Worm (Caenorhabditis elegans) whole organism, midembryonic: ENCODE results near the gene Y116A8C.24.

Source experiments
- T22C8.4 ChIP-seq: fragments of 200-800 bp; sonication (Bioruptor generic); IDR thresholded peaks from 2 replicates; pipeline ENCODE4 v1.3.6; 2022; ENCODE audit warnings: missing genetic modification characterization, missing compliant biosample characterization
- cog-1 ChIP-seq: sonication (generic microtip); optimal IDR thresholded peaks from 2 replicates; lab custom pipeline; 2016; ENCODE audit warnings: missing genetic modification characterization, missing compliant biosample characterization
- flt-1 ChIP-seq: fragments of 200-800 bp; sonication (Bioruptor generic); IDR thresholded peaks from 2 replicates; pipeline ENCODE4 v1.3.6; 2022; ENCODE audit warnings: missing genetic modification characterization, missing compliant biosample characterization
- klf-2 ChIP-seq: fragments of 200-800 bp; sonication (Bioruptor generic); conservative IDR thresholded peaks from 2 replicates; pipeline ENCODE4 v1.3.6; 2022; ENCODE audit warnings: missing genetic modification reagents, missing genetic modification characterization, missing compliant biosample characterization
- med-1 ChIP-seq: sonication (generic microtip); optimal IDR thresholded peaks from 2 replicates; lab custom pipeline; 2017; ENCODE audit warnings: missing genetic modification characterization, mild to moderate bottlenecking, missing compliant biosample characterization, antibody characterized with exemption, missing genetic modification reagents; ENCODE audit not compliant: insufficient read depth
- ref-1 ChIP-seq: fragments of 200-800 bp; sonication (Bioruptor generic); conservative IDR thresholded peaks from 2 replicates; pipeline ENCODE4 v1.3.6; 2022; ENCODE audit warnings: missing genetic modification reagents, missing genetic modification characterization, missing compliant biosample characterization
- tab-1 ChIP-seq: fragments of 200-800 bp; sonication (Bioruptor generic); IDR thresholded peaks from 2 replicates; pipeline ENCODE4 v1.3.6; 2022; ENCODE audit warnings: missing genetic modification characterization, missing compliant biosample characterization
- ztf-23 ChIP-seq: fragments of 200-800 bp; sonication (Bioruptor generic); IDR thresholded peaks from 2 replicates; pipeline ENCODE4 v1.3.6; 2022; ENCODE audit warnings: missing genetic modification reagents, missing genetic modification characterization, missing compliant biosample characterization
- ztf-29 ChIP-seq: fragments of 200-800 bp; sonication (Bioruptor generic); IDR thresholded peaks from 2 replicates; pipeline ENCODE4 v1.3.6; 2022; ENCODE audit warnings: missing genetic modification reagents, missing genetic modification characterization, missing compliant biosample characterization

Gene Y116A8C.24

DNA sequence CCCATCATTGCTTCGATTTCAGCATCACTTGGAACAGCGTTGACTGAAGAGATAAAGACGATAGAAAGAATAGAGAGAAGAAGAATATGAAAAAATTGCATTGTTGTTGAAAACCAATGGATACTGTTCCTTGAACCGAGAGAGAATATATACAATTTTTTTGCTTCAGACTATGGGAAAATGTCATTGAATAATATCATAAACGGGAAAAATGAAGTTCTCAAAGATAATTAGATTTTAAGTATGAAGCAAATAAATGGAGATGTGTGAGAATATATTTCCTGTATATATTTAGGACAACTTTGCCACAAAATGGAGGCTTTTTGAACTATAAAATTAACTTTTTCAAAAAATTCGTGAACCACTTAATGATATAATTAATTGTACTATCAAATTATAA, 12.7 kb downstream of the Y116A8C.24 start, which contains the start of gene Y116A8C.44:
TSS of gene Y116A8C.44 (minus strand) at position 101 of the 400 bp plus-strand sequence.
- TF ChIP-seq ztf-23 (no peak), tab-1 (GFP tag; lab: Robert Waterston, UW) (no peak), ztf-29 (GFP tag; lab: Robert Waterston, UW) (no peak)

DNA sequence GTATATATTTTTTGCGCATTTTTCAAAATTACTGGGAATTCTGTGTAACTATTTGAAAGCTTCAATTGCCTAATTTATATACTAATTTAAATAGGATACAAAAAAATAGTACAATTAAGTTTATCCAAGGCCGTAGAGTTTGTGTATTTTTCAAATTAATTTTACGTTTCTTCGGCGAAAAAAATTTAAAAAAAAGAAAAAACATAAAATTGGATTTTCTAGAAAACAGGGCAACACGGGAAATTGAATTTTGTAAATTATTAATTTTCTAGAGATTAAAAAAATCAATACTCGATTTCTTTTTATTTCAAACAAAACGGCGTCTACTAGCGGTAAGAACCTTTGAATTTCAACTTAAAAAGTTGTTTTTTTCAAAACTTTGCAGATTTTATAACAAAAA, 17.4 kb downstream of the Y116A8C.24 start, which contains the start of gene Y116A8C.23:
TSS of gene Y116A8C.23 (plus strand) at position 301 of the 400 bp plus-strand sequence.
- no peak for TF ChIP-seq flt-1
- TF ChIP-seq T22C8.4 (GFP tag; lab: Robert Waterston, UW): no peak
- TF ChIP-seq ztf-29 (GFP tag; lab: Robert Waterston, UW): no peak
- TF ChIP-seq tab-1 (GFP tag; lab: Robert Waterston, UW): no peak
- TF ChIP-seq ref-1 (GFP tag; lab: Robert Waterston, UW): no peak
- no peak for TF ChIP-seq ztf-23
- no peak for TF ChIP-seq med-1 (GFP tag; lab: Kevin White, UChicago)
- no peak for TF ChIP-seq klf-2 (GFP tag; lab: Robert Waterston, UW)
- no peak for TF ChIP-seq cog-1 (tag; lab: Kevin White, UChicago)

DNA sequence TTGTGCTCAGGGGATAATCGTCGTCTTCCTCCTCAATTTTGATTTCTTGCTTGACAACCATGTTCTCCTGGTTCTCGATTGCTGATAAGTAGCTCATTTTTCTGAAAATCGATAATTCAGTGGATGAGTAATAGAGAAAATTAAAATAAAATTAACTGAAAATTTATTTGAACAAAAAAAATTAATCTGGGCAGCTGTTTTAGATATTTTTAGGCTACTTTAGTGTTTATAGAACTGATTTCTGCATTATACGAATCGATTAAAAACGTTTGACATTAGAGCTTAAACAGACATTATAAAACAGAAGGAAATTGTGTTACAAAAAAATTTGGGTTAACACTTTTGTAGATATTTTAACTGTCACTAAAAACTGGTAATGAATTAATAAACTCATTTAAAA, 22.4 kb downstream of the Y116A8C.24 start, which contains the start of gene athp-3:
TSS of gene athp-3 (minus strand) at position 101 of the 400 bp plus-strand sequence.
- no peak for TF ChIP-seq flt-1
- no peak for TF ChIP-seq ref-1 (GFP tag; lab: Robert Waterston, UW)
- TF ChIP-seq ztf-23: no peak
- TF ChIP-seq ztf-29 (GFP tag; lab: Robert Waterston, UW): no peak
- no peak for TF ChIP-seq tab-1 (GFP tag; lab: Robert Waterston, UW)
- no peak for TF ChIP-seq cog-1 (tag; lab: Kevin White, UChicago)
- TF ChIP-seq T22C8.4 (GFP tag; lab: Robert Waterston, UW): no peak
- TF ChIP-seq med-1 (GFP tag; lab: Kevin White, UChicago): no peak
- no peak for TF ChIP-seq klf-2 (GFP tag; lab: Robert Waterston, UW)

DNA sequence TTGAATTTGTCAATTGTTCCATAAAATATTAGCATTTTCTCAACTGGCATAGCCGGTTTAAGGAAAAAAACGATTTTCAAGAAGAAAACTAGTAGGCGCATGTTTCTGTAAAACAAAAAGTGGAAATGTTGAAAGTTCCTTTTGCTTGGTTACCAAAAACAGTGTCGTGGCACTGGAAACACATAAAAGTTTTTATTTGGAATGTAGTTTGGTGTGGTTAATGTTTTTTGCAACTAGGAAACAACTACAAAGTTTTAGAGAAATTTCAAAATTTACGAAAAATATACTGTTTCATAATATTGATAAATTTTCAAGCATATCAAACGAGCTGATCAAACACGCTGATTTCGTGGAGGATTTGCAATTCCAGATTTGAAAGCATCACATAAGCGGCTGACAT, 25.0 kb downstream of the Y116A8C.24 start, which contains the start of gene clec-195:
TSS of gene clec-195 (minus strand) at position 101 of the 400 bp plus-strand sequence.
- TF ChIP-seq med-1 (GFP tag; lab: Kevin White, UChicago) (no peak), ref-1 (GFP tag; lab: Robert Waterston, UW) (no peak), ztf-29 (GFP tag; lab: Robert Waterston, UW) (no peak), T22C8.4 (GFP tag; lab: Robert Waterston, UW) (no peak), klf-2 (GFP tag; lab: Robert Waterston, UW) (no peak)

DNA sequence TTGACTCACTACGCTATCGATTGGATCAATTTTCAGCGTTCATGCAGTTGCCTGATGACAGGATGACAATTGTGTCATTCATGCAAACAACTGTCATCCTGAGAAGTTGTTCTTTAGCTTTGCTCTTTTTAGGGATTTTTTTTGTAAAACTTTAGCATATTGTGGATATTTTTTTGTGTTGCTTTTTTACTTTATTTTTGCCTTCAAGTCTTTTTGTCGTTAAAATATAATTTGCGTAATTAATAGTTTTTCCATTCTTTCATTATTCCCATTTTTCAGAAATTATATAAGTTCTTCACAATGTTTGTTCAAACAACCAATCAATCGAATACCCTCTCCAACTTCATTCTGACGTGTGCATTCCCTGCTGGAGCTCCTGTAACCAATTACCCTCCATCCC, 30.1 kb downstream of the Y116A8C.24 start, which contains the start of gene Y116A8C.20:
TSS of gene Y116A8C.20 (plus strand) at position 301 of the 400 bp plus-strand sequence.
- no peak for TF ChIP-seq ztf-29 (GFP tag; lab: Robert Waterston, UW)
- TF ChIP-seq tab-1 (GFP tag; lab: Robert Waterston, UW): no peak
- TF ChIP-seq ztf-23: no peak
- TF ChIP-seq flt-1: no peak
- TF ChIP-seq cog-1 (tag; lab: Kevin White, UChicago): no peak
- no peak for TF ChIP-seq ref-1 (GFP tag; lab: Robert Waterston, UW)
- no peak for TF ChIP-seq med-1 (GFP tag; lab: Kevin White, UChicago)
- TF ChIP-seq T22C8.4 (GFP tag; lab: Robert Waterston, UW): no peak
- no peak for TF ChIP-seq klf-2 (GFP tag; lab: Robert Waterston, UW)

DNA sequence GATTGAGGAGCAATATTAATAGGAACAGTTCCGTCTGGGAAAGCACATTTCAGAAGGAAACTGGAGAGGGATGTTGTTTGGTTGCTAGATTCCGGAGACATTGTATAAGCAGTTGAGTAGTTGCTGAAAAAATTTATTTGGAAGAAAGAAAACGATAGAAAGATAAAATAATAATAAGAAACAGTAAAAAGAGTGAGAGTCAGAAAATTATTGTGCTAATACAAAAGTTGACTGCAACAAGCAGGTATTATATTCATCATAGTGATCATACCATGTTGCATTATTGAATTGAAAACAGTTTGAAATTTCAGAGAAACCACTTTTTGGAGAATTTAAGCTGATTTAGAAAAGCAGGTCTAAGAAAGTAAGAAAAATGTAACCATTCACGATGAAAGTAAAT, 31.1 kb downstream of the Y116A8C.24 start, which contains the start of gene Y116A8C.19:
TSS of gene Y116A8C.19 (minus strand) at position 101 of the 400 bp plus-strand sequence.
- TF ChIP-seq cog-1 (tag; lab: Kevin White, UChicago) (no peak), klf-2 (GFP tag; lab: Robert Waterston, UW) (no peak), ztf-23 (no peak), ref-1 (GFP tag; lab: Robert Waterston, UW) (no peak), flt-1 (no peak), ztf-29 (GFP tag; lab: Robert Waterston, UW) (no peak), T22C8.4 (GFP tag; lab: Robert Waterston, UW) (no peak), med-1 (GFP tag; lab: Kevin White, UChicago) (no peak), tab-1 (GFP tag; lab: Robert Waterston, UW) (no peak)

DNA sequence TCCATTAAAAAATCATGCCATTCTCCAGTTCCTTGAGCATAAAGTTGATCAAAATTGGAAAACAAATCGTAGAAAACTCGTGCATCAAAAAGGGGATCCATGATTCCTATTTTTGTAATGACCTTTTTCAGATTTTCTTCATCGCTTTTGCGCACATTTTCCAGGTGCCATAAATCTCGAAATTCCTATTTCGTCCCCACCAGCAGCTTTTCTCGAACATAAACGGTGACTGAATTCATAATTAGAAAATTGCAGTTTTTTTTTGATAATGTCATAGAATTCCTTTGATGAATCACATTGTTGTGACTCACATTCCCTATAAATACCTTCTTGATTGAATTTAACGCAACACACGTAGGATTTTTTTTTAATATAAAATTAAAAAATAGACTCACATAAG, 40.2 kb downstream of the Y116A8C.24 start, which contains the start of gene nhr-229:
TSS of gene nhr-229 (minus strand) at position 101 of the 400 bp plus-strand sequence.
- TF ChIP-seq ztf-23: no peak
- TF ChIP-seq klf-2 (GFP tag; lab: Robert Waterston, UW): no peak

DNA sequence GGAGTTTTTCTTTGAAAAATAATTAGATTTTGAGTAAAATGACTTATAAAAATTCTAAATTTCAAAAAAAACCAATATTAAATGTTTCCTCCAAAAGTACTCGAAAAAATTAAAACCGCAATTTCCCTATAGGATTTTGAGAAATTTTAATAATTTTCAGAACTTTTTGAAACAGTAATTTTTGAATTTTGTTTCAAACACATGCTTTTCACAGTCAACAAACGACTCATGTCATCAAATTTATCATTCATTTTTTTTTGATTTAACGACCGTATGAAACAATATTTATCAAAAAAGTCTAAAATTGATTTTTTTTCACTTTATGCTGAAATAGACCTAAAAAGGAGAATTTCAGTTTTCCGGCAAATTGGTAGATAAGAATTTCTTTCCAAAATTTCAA, 44.1 kb downstream of the Y116A8C.24 start:
- TF ChIP-seq med-1 (GFP tag; lab: Kevin White, UChicago): no peak
- no peak for TF ChIP-seq tab-1 (GFP tag; lab: Robert Waterston, UW)
- no peak for TF ChIP-seq ref-1 (GFP tag; lab: Robert Waterston, UW)
- no peak for TF ChIP-seq klf-2 (GFP tag; lab: Robert Waterston, UW)
- TF ChIP-seq ztf-29 (GFP tag; lab: Robert Waterston, UW): no peak
- no peak for TF ChIP-seq flt-1
- TF ChIP-seq cog-1 (tag; lab: Kevin White, UChicago): no peak
- TF ChIP-seq T22C8.4 (GFP tag; lab: Robert Waterston, UW): no peak
- TF ChIP-seq ztf-23: no peak

DNA sequence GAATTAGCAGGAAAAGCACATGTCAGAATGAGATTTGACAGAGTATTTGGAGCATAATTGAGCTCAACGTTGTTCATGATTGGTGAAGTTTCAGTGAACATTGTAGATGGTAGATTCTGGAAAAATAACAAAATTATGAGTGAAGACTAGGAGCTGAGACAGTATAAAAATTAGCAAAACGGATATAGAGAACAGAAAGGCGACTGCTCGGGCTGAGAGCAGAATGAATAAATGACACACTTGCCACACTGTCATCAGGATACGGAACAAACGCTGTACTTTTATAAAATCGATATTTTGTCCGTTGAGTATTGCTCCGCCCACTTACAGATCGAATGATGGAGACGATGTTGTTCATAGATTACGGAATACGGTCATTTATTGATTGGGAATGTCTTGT, 45.7 kb downstream of the Y116A8C.24 start, which contains the start of gene dct-13:
TSS of gene dct-13 (minus strand) at position 101 of the 400 bp plus-strand sequence.
- TF ChIP-seq T22C8.4 (GFP tag; lab: Robert Waterston, UW) (no peak), flt-1 (no peak), klf-2 (GFP tag; lab: Robert Waterston, UW) (no peak), ztf-23 (no peak), tab-1 (GFP tag; lab: Robert Waterston, UW) (no peak), ztf-29 (GFP tag; lab: Robert Waterston, UW) (no peak), cog-1 (tag; lab: Kevin White, UChicago) (no peak), med-1 (GFP tag; lab: Kevin White, UChicago) (no peak), ref-1 (GFP tag; lab: Robert Waterston, UW) (no peak)
